Worm (Caenorhabditis elegans) whole organism, L4/young adult: Measurements from ENCODE around the gene yif-1.

Experiments
- W03F9.2 ChIP-seq: fragments of 150-350 bp; optimal IDR thresholded peaks from 2 replicates; lab custom pipeline; 2014; ENCODE audit warnings: missing biosample characterization, missing genetic modification characterization
- dao-5 ChIP-seq: sonication (generic microtip); optimal IDR thresholded peaks from 2 replicates; lab custom pipeline; 2016; ENCODE audit warnings: missing genotype, missing genetic modification characterization, moderate library complexity, missing compliant biosample characterization

ce11 chrV:10044735-10045134 lies 10.0 kb downstream of the yif-1 start:
- TF ChIP-seq dao-5 (no peak), W03F9.2 (tag; lab: Kevin White, UChicago) (no peak)
